Fruit fly (Drosophila melanogaster): ENCODE measurements around the gene TTLL1B.

The TTLL1B gene

dm6 chr3L:4618865-4619496 lies 29.1 kb upstream of the TTLL1B start:
- TF ChIP-seq HmgZ (tag; optimal IDR thresholded peaks at IDR 0.05) (no peak), CG3995 (GFP tag; optimal IDR thresholded peaks at IDR 0.05) (no peak), tap (tag; optimal IDR thresholded peaks at IDR 0.05) (no peak), bowl (GFP tag; IDR thresholded peaks at IDR 0.05) (no peak), fd96Cb (tag; optimal IDR thresholded peaks at IDR 0.05) (peak; percentile 24), ham (GFP tag; IDR thresholded peaks at IDR 0.05) (no peak), row (GFP tag; IDR thresholded peaks at IDR 0.05) (peak; percentile 33; the same call in 1 of the 3 replicates), CG8290 (GFP tag; optimal IDR thresholded peaks at IDR 0.05) (no peak), CG8290 (tag; optimal IDR thresholded peaks at IDR 0.05) (no peak), twi (tag; optimal IDR thresholded peaks at IDR 0.05) (no peak), h (optimal IDR thresholded peaks at IDR 0.05) (no peak), D19A (tag; optimal IDR thresholded peaks at IDR 0.05) (peak; percentile 90), CG7839 (tag; optimal IDR thresholded peaks at IDR 0.05) (peak; percentile 17), slbo (GFP tag; IDR thresholded peaks at IDR 0.05) (peak; percentile 16; the same call in 1 of the 2 replicates), ato (GFP tag; IDR thresholded peaks at IDR 0.05; ENCODE audit: partially characterized antibody) (no peak), eve (GFP tag; optimal IDR thresholded peaks at IDR 0.05) (no peak), CG15073 (GFP tag; optimal IDR thresholded peaks at IDR 0.05) (no peak), B-H2 (GFP tag; optimal IDR thresholded peaks at IDR 0.05) (no peak), CG17359 (tag; optimal IDR thresholded peaks at IDR 0.05) (peak; percentile 39), Meics (GFP tag; optimal IDR thresholded peaks at IDR 0.05) (peak; percentile 22), cg (GFP tag; optimal IDR thresholded peaks at IDR 0.05) (no peak), CG31441 (GFP tag; IDR thresholded peaks at IDR 0.05) (0 out of 2 replicates have a peak, but pooled peaks have one; percentile 15), Fer1 (GFP tag; optimal IDR thresholded peaks at IDR 0.05) (peak; percentile 17), Hand (GFP tag; optimal IDR thresholded peaks at IDR 0.05) (no peak), CG18599 (GFP tag; optimal IDR thresholded peaks at IDR 0.05) (peak; percentile 26), sens (GFP tag) (peak; percentile 79), CG17361 (GFP tag; IDR thresholded peaks at IDR 0.05) (0 out of 3 replicates have a peak, but pooled peaks have one; percentile 32), scrt (GFP tag; optimal IDR thresholded peaks at IDR 0.05) (peak; percentile 14), ac (GFP tag; optimal IDR thresholded peaks at IDR 0.05) (no peak), HLH4C (GFP tag; IDR thresholded peaks at IDR 0.05; ENCODE audit: partially characterized antibody) (no peak), Dip3 (GFP tag; optimal IDR thresholded peaks at IDR 0.05) (no peak), CG16815 (GFP tag; optimal IDR thresholded peaks at IDR 0.05) (no peak), Atf-2 (GFP tag; optimal IDR thresholded peaks at IDR 0.05) (no peak), Med (GFP tag) (peak; percentile 8), cato (GFP tag; optimal IDR thresholded peaks at IDR 0.05; ENCODE audit: borderline replicate concordance) (no peak), tx (GFP tag; optimal IDR thresholded peaks at IDR 0.05) (no peak), shn (GFP tag; optimal IDR thresholded peaks at IDR 0.05) (no peak), Max (GFP tag; optimal IDR thresholded peaks at IDR 0.05) (no peak), CG18764 (GFP tag; optimal IDR thresholded peaks at IDR 0.05) (no peak), CoRest (tag; optimal IDR thresholded peaks at IDR 0.05) (no peak), E2f2 (GFP tag; IDR thresholded peaks at IDR 0.05) (no peak), Optix (GFP tag; IDR thresholded peaks at IDR 0.05) (no peak), CG12236 (GFP tag; optimal IDR thresholded peaks at IDR 0.05) (no peak), Hr51 (GFP tag; optimal IDR thresholded peaks at IDR 0.05) (no peak), CG4854 (GFP tag; optimal IDR thresholded peaks at IDR 0.05) (no peak), CG18476 (GFP tag; optimal IDR thresholded peaks at IDR 0.05) (peak; percentile 12), jigr1 (GFP tag; IDR thresholded peaks at IDR 0.05) (no peak), Asciz (GFP tag; optimal IDR thresholded peaks at IDR 0.05) (peak; percentile 36), Hmx (GFP tag; optimal IDR thresholded peaks at IDR 0.05) (no peak), CG17829 (tag; optimal IDR thresholded peaks at IDR 0.05) (no peak), sisA (GFP tag; IDR thresholded peaks at IDR 0.05) (0 out of 2 replicates have a peak, but pooled peaks have one; percentile 17)

Data from whole organism, embryonic.